Worm (Caenorhabditis elegans) whole organism, L1 larva: ENCODE results near the gene Y64G10A.2.
A peak's percentile ranks its signal among the peaks of the same experiment; 100 is the strongest.

Source experiments
- C04F5.9 ChIP-seq: sonication (generic microtip); optimal IDR thresholded peaks from 2 replicates; lab custom pipeline; 2016; ENCODE audit warnings: missing genetic modification characterization, missing compliant biosample characterization
- C34B4.2 ChIP-seq: sonication (generic microtip); optimal IDR thresholded peaks from 2 replicates; lab custom pipeline; 2017; ENCODE audit warnings: mild to moderate bottlenecking, missing genetic modification characterization, missing compliant biosample characterization
- blmp-1 ChIP-seq: fragments of 150-350 bp; optimal IDR thresholded peaks from 2 replicates; lab custom pipeline; 2014; ENCODE audit warnings: missing biosample characterization, missing genetic modification characterization
- ceh-88 ChIP-seq: fragments of 200-800 bp; sonication (Bioruptor generic); IDR thresholded peaks from 2 replicates; pipeline ENCODE4 v1.3.6; 2022; ENCODE audit warnings: missing genetic modification characterization, missing compliant biosample characterization
- dpl-1 ChIP-seq, 3 experiments: fragments of 150-350 bp in 2 of 3; sonication (generic microtip) in 1 of 3; optimal IDR thresholded peaks; 2 replicates each; lab custom pipeline; 2014 to 2017; ENCODE audit warnings: missing biosample characterization in 3 of 3, missing genetic modification characterization in 3 of 3, missing genetic modification reagents in 3 of 3
- efl-1 ChIP-seq, 4 experiments: fragments of 150-350 bp; optimal IDR thresholded peaks in 3 of 4; peaks in 1 of 4; 1 replicate in 1 of 4; 2 replicates in 3 of 4; lab custom pipeline; 2014; ENCODE audit warnings: missing biosample characterization in 2 of 4, missing genetic modification characterization in 2 of 4, missing genetic modification reagents in 2 of 4
- ets-5 ChIP-seq: fragments of 200-800 bp; sonication (Bioruptor generic); IDR thresholded peaks from 2 replicates; pipeline ENCODE4 v1.3.6; 2022; ENCODE audit warnings: missing genetic modification characterization, missing compliant biosample characterization
- fkh-4 ChIP-seq: sonication (generic microtip); optimal IDR thresholded peaks from 2 replicates; lab custom pipeline; 2016; ENCODE audit warnings: missing compliant biosample characterization, missing genetic modification characterization, borderline replicate concordance
- fos-1 ChIP-seq: fragments of 150-350 bp; optimal IDR thresholded peaks from 2 replicates; lab custom pipeline; 2014; ENCODE audit warnings: missing biosample characterization, missing genetic modification characterization
- grh-1 ChIP-seq: fragments of 200-800 bp; sonication (Bioruptor generic); IDR thresholded peaks from 2 replicates; pipeline ENCODE4 v1.3.6; 2022; ENCODE audit warnings: missing genetic modification reagents, missing genetic modification characterization, missing compliant biosample characterization
- irx-1 ChIP-seq: sonication (generic microtip); optimal IDR thresholded peaks from 2 replicates; lab custom pipeline; 2016; ENCODE audit warnings: missing genetic modification characterization, missing compliant biosample characterization
- jun-1 ChIP-seq: fragments of 150-350 bp; optimal IDR thresholded peaks from 2 replicates; lab custom pipeline; 2014; ENCODE audit warnings: missing biosample characterization, missing genetic modification reagents, missing genetic modification characterization
- lin-14 ChIP-seq: fragments of 200-800 bp; sonication (Bioruptor generic); optimal IDR thresholded peaks from 2 replicates; lab custom pipeline; 2018; ENCODE audit warnings: mild to moderate bottlenecking, missing genetic modification characterization, moderate library complexity, missing compliant biosample characterization
- mef-2 ChIP-seq: fragments of 150-350 bp; optimal IDR thresholded peaks from 2 replicates; lab custom pipeline; 2014; ENCODE audit warnings: missing biosample characterization, missing genetic modification characterization
- nhr-11 ChIP-seq: fragments of 150-350 bp; optimal IDR thresholded peaks from 2 replicates; lab custom pipeline; 2014; ENCODE audit warnings: missing biosample characterization, missing genetic modification characterization
- nhr-12 ChIP-seq: sonication (generic microtip); optimal IDR thresholded peaks from 2 replicates; lab custom pipeline; 2017; ENCODE audit warnings: missing biosample characterization, missing genetic modification characterization
- nhr-237 ChIP-seq: fragments of 150-350 bp; optimal IDR thresholded peaks from 2 replicates; lab custom pipeline; 2014; ENCODE audit warnings: missing biosample characterization, missing genetic modification characterization
- nhr-47 ChIP-seq: sonication (generic microtip); optimal IDR thresholded peaks from 2 replicates; lab custom pipeline; 2016; ENCODE audit warnings: mild to moderate bottlenecking, missing genetic modification characterization, moderate library complexity, missing compliant biosample characterization
- nhr-77 ChIP-seq: fragments of 150-350 bp; optimal IDR thresholded peaks from 2 replicates; lab custom pipeline; 2014; ENCODE audit warnings: missing biosample characterization, missing genetic modification characterization
- pag-3 ChIP-seq: sonication (generic microtip); optimal IDR thresholded peaks from 2 replicates; lab custom pipeline; 2017; ENCODE audit warnings: missing genetic modification characterization, mild to moderate bottlenecking, missing compliant biosample characterization, antibody characterized with exemption, borderline replicate concordance; ENCODE audit not compliant: insufficient read depth
- pax-3 ChIP-seq: fragments of 200-800 bp; sonication (Bioruptor generic); optimal IDR thresholded peaks from 2 replicates; lab custom pipeline; 2018; ENCODE audit warnings: mild to moderate bottlenecking, missing genetic modification characterization, moderate library complexity, missing compliant biosample characterization
- skn-1 ChIP-seq: fragments of 150-350 bp; optimal IDR thresholded peaks from 2 replicates; lab custom pipeline; 2014; ENCODE audit warnings: missing biosample characterization, missing genetic modification characterization
- sptf-1 ChIP-seq: fragments of 150-350 bp; optimal IDR thresholded peaks from 2 replicates; lab custom pipeline; 2014; ENCODE audit warnings: missing biosample characterization, missing genetic modification characterization
- sup-37 ChIP-seq: fragments of 200-800 bp; sonication (Bioruptor generic); optimal IDR thresholded peaks from 2 replicates; lab custom pipeline; 2018; ENCODE audit warnings: mild to moderate bottlenecking, missing genetic modification characterization, missing compliant biosample characterization
- tlp-1 ChIP-seq: fragments of 150-350 bp; optimal IDR thresholded peaks from 2 replicates; lab custom pipeline; 2014; ENCODE audit warnings: missing biosample characterization, missing genetic modification characterization
- unc-30 ChIP-seq: sonication (generic microtip); optimal IDR thresholded peaks from 2 replicates; lab custom pipeline; 2017; ENCODE audit warnings: missing biosample characterization, missing genetic modification characterization
- unc-62 ChIP-seq: fragments of 150-350 bp; optimal IDR thresholded peaks from 2 replicates; lab custom pipeline; 2014; ENCODE audit warnings: missing biosample characterization, missing genetic modification reagents, missing genetic modification characterization
- zag-1 ChIP-seq: fragments of 150-350 bp; optimal IDR thresholded peaks from 2 replicates; lab custom pipeline; 2014; ENCODE audit warnings: missing biosample characterization, missing genetic modification characterization
- zip-4 ChIP-seq: fragments of 200-800 bp; sonication (Bioruptor generic); optimal IDR thresholded peaks from 2 replicates; lab custom pipeline; 2018; ENCODE audit warnings: mild to moderate bottlenecking, missing genetic modification characterization, moderate library complexity, missing compliant biosample characterization
- ztf-11 ChIP-seq, 2 experiments: sonication (generic microtip); optimal IDR thresholded peaks; 2 replicates each; lab custom pipeline; 2016 to 2017; ENCODE audit warnings: missing genetic modification characterization in 2 of 2, missing biosample characterization in 1 of 2, missing compliant biosample characterization in 1 of 2
- ztf-4 ChIP-seq: fragments of 150-350 bp; optimal IDR thresholded peaks from 2 replicates; lab custom pipeline; 2014; ENCODE audit warnings: missing biosample characterization, missing genetic modification characterization

Gene Y64G10A.2

ce11 chrIV:14257528-14257927, 13.3 kb upstream of the Y64G10A.2 start:
- TF ChIP-seq ztf-11 (tag; optimal IDR thresholded peaks at IDR 0.05; lab: Kevin White, UChicago) (no peak), ets-5 (GFP tag; lab: Robert Waterston, UW) (no peak), lin-14 (GFP tag; lab: Kevin White, UChicago) (no peak), unc-62 (GFP tag; lab: Kevin White, UChicago) (no peak), ceh-88 (GFP tag; lab: Robert Waterston, UW) (no peak), C34B4.2 (tag; lab: Kevin White, UChicago) (no peak), jun-1 (no peak)

ce11 chrIV:14255605-14256004, 11.3 kb upstream of the Y64G10A.2 start:
- TF ChIP-seq ztf-4 (tag; lab: Kevin White, UChicago): no peak
- TF ChIP-seq skn-1: no peak

ce11 chrIV:14250113-14250512, 5.9 kb upstream of the Y64G10A.2 start, which contains the start of gene srab-24:
TSS of gene srab-24 (minus strand) at chrIV:14250213.
- TF ChIP-seq grh-1: no peak
- no peak for TF ChIP-seq efl-1 (optimal IDR thresholded peaks at IDR 0.05; lab: Kevin White, UChicago)
- TF ChIP-seq efl-1 (GFP tag; optimal IDR thresholded peaks at IDR 0.05 in 1 of 2; lab: Kevin White, UChicago): peak in 1 of 2 experiments; percentile 3
- TF ChIP-seq, all 84 proteins: peak for 1

DNA sequence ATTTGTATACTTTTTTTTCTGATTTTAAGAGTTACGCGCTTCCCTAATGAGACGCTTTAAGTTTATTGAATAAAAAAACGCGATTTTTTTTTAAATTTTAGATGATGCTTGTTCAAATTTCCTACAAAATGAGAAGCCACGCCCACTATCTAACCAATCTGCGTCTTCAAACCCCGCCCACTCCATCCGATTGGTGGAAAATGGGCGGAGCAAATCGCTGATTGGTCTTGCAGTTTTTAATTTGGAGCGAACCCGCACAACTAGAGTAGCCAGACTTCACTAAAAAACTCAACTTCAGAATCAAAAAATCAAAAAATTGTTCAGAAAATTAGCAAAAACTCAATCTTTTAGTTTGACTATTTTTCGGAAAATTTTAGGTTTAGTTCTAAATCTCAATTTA, 5.2 kb upstream of the Y64G10A.2 start:
- TF ChIP-seq pag-3: no peak
- no peak for TF ChIP-seq nhr-237
- no peak for TF ChIP-seq zip-4 (GFP tag; lab: Kevin White, UChicago)
- no peak for TF ChIP-seq sup-37 (GFP tag; lab: Kevin White, UChicago)
- no peak for TF ChIP-seq ceh-88 (GFP tag; lab: Robert Waterston, UW)
- TF ChIP-seq nhr-12: no peak
- no peak for TF ChIP-seq skn-1
- no peak for TF ChIP-seq unc-30 (tag; lab: Kevin White, UChicago)
- TF ChIP-seq nhr-47: no peak
- no peak for TF ChIP-seq lin-14 (GFP tag; lab: Kevin White, UChicago)
- TF ChIP-seq pax-3 (tag; lab: Kevin White, UChicago): no peak
- no peak for TF ChIP-seq C04F5.9 (tag; lab: Kevin White, UChicago)
- TF ChIP-seq fkh-4 (tag; lab: Kevin White, UChicago): no peak
- TF ChIP-seq ztf-4 (tag; lab: Kevin White, UChicago): no peak
- no peak for TF ChIP-seq mef-2 (tag; lab: Kevin White, UChicago)

ce11 chrIV:14241382-14242122, 2.7 kb downstream of the Y64G10A.2 start, which contains the start of gene Y64G10A.10:
TSS of gene Y64G10A.10 (minus strand) at chrIV:14241432.
- TF ChIP-seq nhr-11: no peak
- TF ChIP-seq ets-5 (GFP tag; lab: Robert Waterston, UW): no peak
- no peak for TF ChIP-seq tlp-1 (tag; lab: Kevin White, UChicago)

- no peak for TF ChIP-seq irx-1 (tag; lab: Kevin White, UChicago)
Measured at ce11 chrIV:14238976-14239375, 5.3 kb downstream of the Y64G10A.2 start, which contains the start of gene Y64G10A.1. TSS of gene Y64G10A.1 (minus strand) at chrIV:14239076.

- TF ChIP-seq blmp-1 (no peak), unc-62 (GFP tag; lab: Kevin White, UChicago) (no peak), sptf-1 (tag; lab: Kevin White, UChicago) (no peak), fos-1 (no peak), zag-1 (no peak), dpl-1 (GFP tag; optimal IDR thresholded peaks at IDR 0.05; lab: Kevin White, UChicago) (no peak), nhr-77 (tag; lab: Kevin White, UChicago) (no peak), tlp-1 (tag; lab: Kevin White, UChicago) (no peak)
Measured at ce11 chrIV:14230799-14231198, 13.5 kb downstream of the Y64G10A.2 start, which contains the start of gene F02H6.6. TSS of gene F02H6.6 (minus strand) at chrIV:14230899.
